Worm (Caenorhabditis elegans) whole organism, mixed stage, embryonic: Measurements from ENCODE around the gene pho-9.

ENCODE experiments used
- blmp-1 ChIP-seq: fragments of 150-350 bp; optimal IDR thresholded peaks from 2 replicates; lab custom pipeline; 2014; ENCODE audit warnings: missing biosample characterization, missing genetic modification characterization
- ceh-43 ChIP-seq: fragments of 200-800 bp; sonication (Bioruptor generic); optimal IDR thresholded peaks from 2 replicates; lab custom pipeline; 2018; ENCODE audit warnings: mild to moderate bottlenecking, missing genetic modification characterization, moderate library complexity, missing compliant biosample characterization
- nhr-28 ChIP-seq: fragments of 150-350 bp; optimal IDR thresholded peaks from 2 replicates; lab custom pipeline; 2014; ENCODE audit warnings: missing biosample characterization, missing genetic modification characterization

DNA sequence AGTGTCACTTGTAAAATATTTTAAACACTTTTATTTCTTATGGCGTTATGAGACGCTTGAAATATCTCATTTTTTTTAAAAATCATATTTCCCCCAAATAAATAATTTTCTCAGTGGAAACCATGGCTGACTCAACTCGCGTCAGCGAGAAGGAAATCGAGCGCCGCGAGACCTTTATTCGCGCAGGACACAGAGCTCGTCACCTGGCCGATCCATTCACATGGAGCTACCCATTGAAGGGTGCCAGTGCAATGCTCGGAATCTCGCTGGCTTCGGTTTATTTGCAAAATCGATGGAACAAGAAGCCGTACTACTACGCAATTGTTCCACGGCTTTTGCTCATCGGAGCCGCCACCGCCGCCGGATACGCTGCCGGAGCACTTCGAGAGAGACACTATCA is 26.1 kb upstream of the pho-9 start, which contains the start of gene nduc-2:
- no peak for TF ChIP-seq nhr-28 (tag; lab: Kevin White, UChicago)
- no peak for TF ChIP-seq blmp-1
- no peak for TF ChIP-seq ceh-43 (GFP tag; lab: Kevin White, UChicago)
